Worm (Caenorhabditis elegans) whole organism, L4 larva: ENCODE results near the gene lelo-1.
A peak's percentile ranks its signal among the peaks of the same experiment; 100 is the strongest.

Experiments
- F10B5.3 ChIP-seq: sonication (generic microtip); optimal IDR thresholded peaks from 2 replicates; lab custom pipeline; 2016; ENCODE audit warnings: mild to moderate bottlenecking, missing genetic modification characterization, missing compliant biosample characterization
- T20F7.1 ChIP-seq: fragments of 200-800 bp; sonication (Bioruptor generic); optimal IDR thresholded peaks from 2 replicates; lab custom pipeline; 2018; ENCODE audit warnings: mild to moderate bottlenecking, missing genetic modification characterization, missing compliant biosample characterization
- Y48G9A.11 ChIP-seq: fragments of 200-800 bp; sonication (Bioruptor generic); IDR thresholded peaks from 2 replicates; pipeline ENCODE4 v1.3.6; 2022; ENCODE audit warnings: missing genetic modification reagents, missing genetic modification characterization, missing compliant biosample characterization
- Y5F2A.4 ChIP-seq: fragments of 200-800 bp; sonication (Bioruptor generic); optimal IDR thresholded peaks from 2 replicates; lab custom pipeline; 2018; ENCODE audit warnings: mild to moderate bottlenecking, missing genetic modification characterization, missing compliant biosample characterization
- aha-1 ChIP-seq: fragments of 150-350 bp; peaks from one replicate; lab custom pipeline; 2014; ENCODE audit warnings: missing biosample characterization, missing genetic modification characterization
- aly-2 ChIP-seq: sonication (generic microtip); optimal IDR thresholded peaks from 2 replicates; lab custom pipeline; 2018; ENCODE audit warnings: missing biosample characterization, missing genetic modification characterization
- ama-1 ChIP-seq: fragments of 150-350 bp; optimal IDR thresholded peaks from 2 replicates; lab custom pipeline; 2014; ENCODE audit warnings: inconsistent platforms, mixed read lengths
- attf-4 ChIP-seq: sonication (generic microtip); optimal IDR thresholded peaks from 3 replicates; lab custom pipeline; 2017; ENCODE audit warnings: missing biosample characterization, missing genetic modification characterization
- ceh-32 ChIP-seq: sonication (generic microtip); optimal IDR thresholded peaks from 2 replicates; lab custom pipeline; 2016; ENCODE audit warnings: mild to moderate bottlenecking, missing genetic modification characterization, missing compliant biosample characterization; ENCODE audit not compliant: poor library complexity
- ceh-44 ChIP-seq: fragments of 200-800 bp; sonication (Bioruptor generic); IDR thresholded peaks from 2 replicates; pipeline ENCODE4 v1.3.6; 2022; ENCODE audit warnings: missing genetic modification reagents, missing genetic modification characterization, missing compliant biosample characterization
- ceh-82 ChIP-seq: sonication (generic microtip); optimal IDR thresholded peaks from 2 replicates; lab custom pipeline; 2017; ENCODE audit warnings: missing biosample characterization, missing genetic modification characterization
- ctbp-1 ChIP-seq: fragments of 200-800 bp; sonication (Bioruptor generic); IDR thresholded peaks from 2 replicates; pipeline ENCODE4 v1.3.6; 2022; ENCODE audit warnings: missing genetic modification reagents, missing genetic modification characterization, missing compliant biosample characterization
- daf-16 ChIP-seq, 3 experiments: sonication (generic microtip); optimal IDR thresholded peaks; 2 replicates each; lab custom pipeline; 2016 to 2017; ENCODE audit warnings: missing genetic modification characterization in 3 of 3, missing genetic modification reagents in 3 of 3, mild to moderate bottlenecking in 2 of 3, missing compliant biosample characterization in 2 of 3, missing biosample characterization in 1 of 3, moderate library complexity in 1 of 3
- dmd-6 ChIP-seq: fragments of 200-800 bp; sonication (Bioruptor generic); IDR thresholded peaks from 2 replicates; pipeline ENCODE4 v1.3.6; 2022; ENCODE audit warnings: missing genetic modification reagents, missing genetic modification characterization, missing compliant biosample characterization
- dmd-8 ChIP-seq: fragments of 200-800 bp; sonication (Bioruptor generic); IDR thresholded peaks from 2 replicates; pipeline ENCODE4 v1.3.6; 2022; ENCODE audit warnings: missing genetic modification characterization, missing compliant biosample characterization
- dmd-9 ChIP-seq: fragments of 200-800 bp; sonication (Bioruptor generic); IDR thresholded peaks from 2 replicates; pipeline ENCODE4 v1.3.6; 2022; ENCODE audit warnings: missing genetic modification reagents, missing genetic modification characterization, missing compliant biosample characterization
- dve-1 ChIP-seq: sonication (generic microtip); optimal IDR thresholded peaks from 2 replicates; lab custom pipeline; 2017; ENCODE audit warnings: antibody characterized with exemption, mild to moderate bottlenecking, missing genetic modification characterization, missing compliant biosample characterization; ENCODE audit not compliant: insufficient read depth
- egl-43 ChIP-seq: fragments of 200-800 bp; sonication (Bioruptor generic); IDR thresholded peaks from 2 replicates; pipeline ENCODE4 v1.3.6; 2022; ENCODE audit warnings: missing genetic modification reagents, missing genetic modification characterization, missing compliant biosample characterization
- fkh-10 ChIP-seq: fragments of 150-350 bp; optimal IDR thresholded peaks from 2 replicates; lab custom pipeline; 2014; ENCODE audit warnings: missing biosample characterization, missing genetic modification reagents, missing genetic modification characterization
- gei-8 ChIP-seq: fragments of 200-800 bp; sonication (Bioruptor generic); optimal IDR thresholded peaks from 2 replicates; lab custom pipeline; 2018; ENCODE audit warnings: mild to moderate bottlenecking, missing genetic modification characterization, missing compliant biosample characterization
- hlh-11 ChIP-seq: fragments of 200-800 bp; sonication (Bioruptor generic); optimal IDR thresholded peaks from 2 replicates; lab custom pipeline; 2018; ENCODE audit warnings: mild to moderate bottlenecking, missing genetic modification characterization, missing compliant biosample characterization
- hlh-30 ChIP-seq: sonication (generic microtip); optimal IDR thresholded peaks from 2 replicates; lab custom pipeline; 2017; ENCODE audit warnings: antibody characterized with exemption, mild to moderate bottlenecking, missing genetic modification characterization, missing compliant biosample characterization; ENCODE audit not compliant: insufficient read depth
- lin-15B ChIP-seq: fragments of 150-350 bp; sonication (generic microtip); optimal IDR thresholded peaks from 3 replicates; lab custom pipeline; 2014; ENCODE audit warnings: missing biosample characterization, missing genetic modification characterization
- lsy-2 ChIP-seq, 2 experiments: fragments of 150-350 bp in 1 of 2; sonication (generic microtip) in 1 of 2; optimal IDR thresholded peaks; 2 replicates each; lab custom pipeline; 2014 to 2017; ENCODE audit warnings: missing biosample characterization in 2 of 2, missing genetic modification characterization in 2 of 2
- madf-9 ChIP-seq: fragments of 200-800 bp; sonication (Bioruptor generic); conservative IDR thresholded peaks from 2 replicates; pipeline ENCODE4 v1.3.6; 2022; ENCODE audit warnings: missing genetic modification reagents, missing genetic modification characterization, missing compliant biosample characterization
- mdl-1 ChIP-seq, 2 experiments: fragments of 150-350 bp in 1 of 2; sonication (generic microtip) in 1 of 2; optimal IDR thresholded peaks; 2 replicates each; lab custom pipeline; 2014 to 2017; ENCODE audit warnings: missing biosample characterization in 2 of 2, missing genetic modification characterization in 2 of 2
- mxl-3 ChIP-seq: fragments of 200-800 bp; sonication (Bioruptor generic); optimal IDR thresholded peaks from 2 replicates; lab custom pipeline; 2018; ENCODE audit warnings: mild to moderate bottlenecking, missing genetic modification characterization, missing compliant biosample characterization
- nhr-10 ChIP-seq: fragments of 150-350 bp; optimal IDR thresholded peaks from 2 replicates; lab custom pipeline; 2014; ENCODE audit warnings: missing biosample characterization, missing genetic modification characterization
- nhr-11 ChIP-seq: fragments of 150-350 bp; optimal IDR thresholded peaks from 2 replicates; lab custom pipeline; 2014; ENCODE audit warnings: missing biosample characterization, missing genetic modification characterization
- nhr-237 ChIP-seq: sonication (generic microtip); optimal IDR thresholded peaks from 2 replicates; lab custom pipeline; 2017; ENCODE audit warnings: missing biosample characterization, missing genetic modification characterization
- nhr-28 ChIP-seq: fragments of 150-350 bp; optimal IDR thresholded peaks from 2 replicates; lab custom pipeline; 2014; ENCODE audit warnings: missing biosample characterization, missing genetic modification characterization
- nhr-6 ChIP-seq: fragments of 150-350 bp; optimal IDR thresholded peaks from 2 replicates; lab custom pipeline; 2014; ENCODE audit warnings: missing biosample characterization, missing genetic modification characterization
- php-3 ChIP-seq: fragments of 200-800 bp; sonication (Bioruptor generic); IDR thresholded peaks from 2 replicates; pipeline ENCODE4 v1.3.6; 2022; ENCODE audit warnings: missing genetic modification reagents, missing genetic modification characterization, missing compliant biosample characterization
- pqm-1 ChIP-seq: sonication (generic microtip); optimal IDR thresholded peaks from 2 replicates; lab custom pipeline; 2017; ENCODE audit warnings: missing biosample characterization, missing genetic modification characterization
- saeg-2 ChIP-seq: fragments of 200-800 bp; sonication (Bioruptor generic); IDR thresholded peaks from 2 replicates; pipeline ENCODE4 v1.3.6; 2022; ENCODE audit warnings: missing genetic modification reagents, missing genetic modification characterization, missing compliant biosample characterization
- skn-1 ChIP-seq: fragments of 150-350 bp; optimal IDR thresholded peaks from 2 replicates; lab custom pipeline; 2014; ENCODE audit warnings: missing biosample characterization, missing genetic modification characterization
- spr-1 ChIP-seq: sonication (generic microtip); optimal IDR thresholded peaks from 2 replicates; lab custom pipeline; 2016; ENCODE audit warnings: mild to moderate bottlenecking, missing genetic modification characterization, missing compliant biosample characterization
- tra-1 ChIP-seq: fragments of 200-800 bp; sonication (Bioruptor generic); IDR thresholded peaks from 2 replicates; pipeline ENCODE4 v1.3.6; 2022; ENCODE audit warnings: missing genetic modification reagents, missing genetic modification characterization, missing compliant biosample characterization
- unc-62 ChIP-seq, 3 experiments: fragments of 150-350 bp in 1 of 3; sonication (generic microtip); optimal IDR thresholded peaks in 2 of 3; peaks in 1 of 3; 1 replicate in 1 of 3; 2 replicates in 2 of 3; lab custom pipeline; 2014 to 2017; ENCODE audit warnings: missing biosample characterization in 3 of 3, missing genetic modification characterization in 3 of 3, missing genetic modification reagents in 3 of 3, missing genotype in 1 of 3
- zfp-3 ChIP-seq: fragments of 200-800 bp; sonication (Bioruptor generic); conservative IDR thresholded peaks from 2 replicates; pipeline ENCODE4 v1.3.6; 2022; ENCODE audit warnings: missing genetic modification reagents, missing genetic modification characterization, missing compliant biosample characterization
- ztf-7 ChIP-seq: fragments of 150-350 bp; optimal IDR thresholded peaks from 2 replicates; lab custom pipeline; 2014; ENCODE audit warnings: missing biosample characterization, missing genetic modification characterization

Gene lelo-1

ce11 chrII:6283074-6283473, 36.9 kb downstream of the lelo-1 start, which contains the start of gene F13H8.1 (continued):
- TF ChIP-seq ceh-32 (tag; lab: Kevin White, UChicago) = no peak
- peak; percentile 56 for TF ChIP-seq nhr-28 (tag; lab: Kevin White, UChicago)
- TF ChIP-seq lin-15B = no peak
- no peak for TF ChIP-seq egl-43 (GFP tag; lab: Robert Waterston, UW)
- TF ChIP-seq Y48G9A.11 (GFP tag; lab: Robert Waterston, UW) = no peak
- no peak for TF ChIP-seq nhr-237 (tag; lab: Kevin White, UChicago)
- peak; percentile 63 for TF ChIP-seq pqm-1
- TF ChIP-seq mxl-3 (GFP tag; lab: Kevin White, UChicago) = no peak
- TF ChIP-seq spr-1 (tag; lab: Kevin White, UChicago) = no peak
- no peak for TF ChIP-seq Y5F2A.4 (GFP tag; lab: Kevin White, UChicago)
- TF ChIP-seq ctbp-1 (GFP tag; lab: Robert Waterston, UW) = no peak
- peak; percentile 52 for TF ChIP-seq hlh-30
- TF ChIP-seq dve-1 (tag; lab: Kevin White, UChicago) = peak; percentile 64
- TF ChIP-seq madf-9 (GFP tag; lab: Robert Waterston, UW) = no peak
- no peak for TF ChIP-seq ama-1
- TF ChIP-seq dmd-9 (GFP tag; lab: Robert Waterston, UW) = no peak
- no peak for TF ChIP-seq dmd-8 (GFP tag; lab: Robert Waterston, UW)
- TF ChIP-seq aly-2 (tag; lab: Kevin White, UChicago) = no peak
- TF ChIP-seq ceh-82 (tag; lab: Kevin White, UChicago) = no peak
- TF ChIP-seq nhr-6 (tag; lab: Kevin White, UChicago) = no peak
- TF ChIP-seq saeg-2 = no peak
- TF ChIP-seq nhr-10 (tag; lab: Kevin White, UChicago) = no peak
- TF ChIP-seq F10B5.3 (tag; lab: Kevin White, UChicago) = no peak
- peak; percentile 64; the same call in 1 of the 2 replicates for TF ChIP-seq php-3 (GFP tag; lab: Robert Waterston, UW)
- no peak for TF ChIP-seq zfp-3 (GFP tag; lab: Robert Waterston, UW)

- TF ChIP-seq unc-62 (GFP tag; optimal IDR thresholded peaks at IDR 0.05 in 1 of 2; lab: Kevin White, UChicago) (peak in 1 of 2 experiments; percentile 69), unc-62 (tag; optimal IDR thresholded peaks at IDR 0.05; lab: Kevin White, UChicago) (no peak), pqm-1 (no peak)
Observed at ce11 chrII:6286865-6287264, 40.7 kb downstream of the lelo-1 start, which contains the start of gene F13H8.6. Gene F13H8.6, minus strand, starts transcription at chrII:6286965.

ce11 chrII:6288104-6288503, 42.0 kb downstream of the lelo-1 start:
- TF ChIP-seq aha-1 (tag; lab: Kevin White, UChicago) (peak; percentile 64), T20F7.1 (GFP tag; lab: Kevin White, UChicago) (peak; percentile 32), lsy-2 (tag; optimal IDR thresholded peaks at IDR 0.05; lab: Kevin White, UChicago) (no peak), ztf-7 (no peak)

ce11 chrII:6290047-6290582, 44.0 kb downstream of the lelo-1 start, which contains the start of gene upb-1:
Gene upb-1, minus strand, starts transcription at chrII:6290097.
- TF ChIP-seq mdl-1 (tag; optimal IDR thresholded peaks at IDR 0.05; lab: Kevin White, UChicago) (peak in 1 of 2 experiments; percentile 26), tra-1 (no peak), skn-1 (no peak), hlh-11 (tag; lab: Kevin White, UChicago) (peak; percentile 59), dmd-6 (peak; percentile 56; the same call in 1 of the 2 replicates), attf-4 (tag; lab: Kevin White, UChicago) (no peak), ceh-44 (GFP tag; lab: Robert Waterston, UW) (no peak), hlh-30 (peak; percentile 41), aha-1 (tag; lab: Kevin White, UChicago) (peak; percentile 62), nhr-11 (tag; lab: Kevin White, UChicago) (peak; percentile 31), fkh-10 (GFP tag; lab: Kevin White, UChicago) (no peak), pqm-1 (peak; percentile 16), gei-8 (GFP tag; lab: Kevin White, UChicago) (no peak), daf-16 (GFP tag; optimal IDR thresholded peaks at IDR 0.05; lab: Kevin White, UChicago) (peak in 1 of 2 experiments; percentile 88), daf-16 (tag; optimal IDR thresholded peaks at IDR 0.05; lab: Kevin White, UChicago) (no peak), mxl-3 (GFP tag; lab: Kevin White, UChicago) (peak; percentile 36)
